Worm (Caenorhabditis elegans) whole organism, late embryonic: Measurements from ENCODE around the gene T01H3.2.

Source experiments
- ceh-9 ChIP-seq: sonication (generic microtip); optimal IDR thresholded peaks from 2 replicates; lab custom pipeline; 2016; ENCODE audit warnings: mild to moderate bottlenecking, missing genetic modification characterization, inconsistent platforms, missing compliant biosample characterization
- lin-11 ChIP-seq: fragments of 200-800 bp; sonication (Bioruptor generic); optimal IDR thresholded peaks from 2 replicates; lab custom pipeline; 2018; ENCODE audit warnings: mild to moderate bottlenecking, missing genetic modification characterization, missing compliant biosample characterization
- nfya-1 ChIP-seq: sonication (generic microtip); optimal IDR thresholded peaks from 2 replicates; lab custom pipeline; 2017; ENCODE audit warnings: missing genetic modification characterization, mild to moderate bottlenecking, missing compliant biosample characterization, antibody characterized with exemption, moderate library complexity

ce11 chrII:7850575-7850974 is 27.2 kb downstream of the T01H3.2 start:
- TF ChIP-seq lin-11 (tag; lab: Kevin White, UChicago) (no peak), nfya-1 (no peak), ceh-9 (no peak)
